Fruit fly (Drosophila melanogaster) whole organism, prepupa: ENCODE measurements around the gene GlyRS.
A peak's percentile ranks its signal among the peaks of the same experiment; 100 is the strongest.

Source experiments
- Blimp-1 ChIP-seq: fragments of 200-800 bp; sonication (Bioruptor generic); optimal IDR thresholded peaks from 3 replicates; lab custom pipeline; 2017; ENCODE audit warnings: missing biosample characterization, missing genetic modification characterization, mild to moderate bottlenecking, moderate library complexity, missing genetic modification reagents
- CG10631 ChIP-seq: fragments of 200-800 bp; sonication (Bioruptor generic); optimal IDR thresholded peaks from 2 replicates; lab custom pipeline; 2016; ENCODE audit warnings: missing biosample characterization, missing genetic modification characterization
- CG10669 ChIP-seq: fragments of 200-800 bp; sonication (Bioruptor generic); optimal IDR thresholded peaks from 3 replicates; lab custom pipeline; 2018; ENCODE audit warnings: missing biosample characterization, mild to moderate bottlenecking, missing genetic modification characterization, moderate library complexity
- CG11294 ChIP-seq: fragments of 200-800 bp; sonication (Bioruptor generic); IDR thresholded peaks from 2 replicates; pipeline ENCODE4 v1.3.6; 2022; ENCODE audit warnings: missing biosample characterization, missing genetic modification characterization
- CG11902 ChIP-seq: fragments of 200-800 bp; sonication (Bioruptor generic); optimal IDR thresholded peaks from 3 replicates; lab custom pipeline; 2016; ENCODE audit warnings: missing biosample characterization, missing genetic modification characterization
- CG1621 ChIP-seq: fragments of 200-800 bp; sonication (Bioruptor generic); optimal IDR thresholded peaks from 3 replicates; lab custom pipeline; 2018; ENCODE audit warnings: missing biosample characterization, mild to moderate bottlenecking, missing genetic modification characterization
- CG16779 ChIP-seq: fragments of 200-800 bp; sonication (Bioruptor generic); optimal IDR thresholded peaks from 3 replicates; lab custom pipeline; 2017; ENCODE audit warnings: missing biosample characterization, mild to moderate bottlenecking, missing genetic modification characterization
- CG3032 ChIP-seq: fragments of 200-800 bp; optimal IDR thresholded peaks from 2 replicates; lab custom pipeline; 2019; ENCODE audit warnings: missing biosample characterization, mild to moderate bottlenecking, missing genetic modification characterization, moderate library complexity
- CG31627 ChIP-seq: fragments of 200-800 bp; sonication (Bioruptor generic); optimal IDR thresholded peaks from 3 replicates; lab custom pipeline; 2016; ENCODE audit warnings: missing biosample characterization, missing genetic modification characterization
- CG32006 ChIP-seq: fragments of 200-800 bp; sonication (Bioruptor generic); optimal IDR thresholded peaks from 3 replicates; lab custom pipeline; 2017; ENCODE audit warnings: missing biosample characterization, mild to moderate bottlenecking, missing genetic modification characterization
- CG3919 ChIP-seq: fragments of 200-800 bp; sonication (Bioruptor generic); optimal IDR thresholded peaks from 3 replicates; lab custom pipeline; 2016; ENCODE audit warnings: missing biosample characterization, missing genetic modification characterization
- CG4318 ChIP-seq: fragments of 200-800 bp; sonication (Bioruptor generic); optimal IDR thresholded peaks from 3 replicates; lab custom pipeline; 2017; ENCODE audit warnings: missing biosample characterization, mild to moderate bottlenecking, missing genetic modification characterization
- CG6163 ChIP-seq: fragments of 200-800 bp; sonication (Bioruptor generic); IDR thresholded peaks from 3 replicates; pipeline ENCODE4 v1.3.6; 2022; ENCODE audit warnings: missing biosample characterization, missing genetic modification characterization
- CG6276 ChIP-seq: fragments of 200-800 bp; sonication (Bioruptor generic); optimal IDR thresholded peaks from 2 replicates; lab custom pipeline; 2017; ENCODE audit warnings: missing biosample characterization, mild to moderate bottlenecking, missing genetic modification characterization
- CG6808 ChIP-seq: fragments of 200-800 bp; sonication (Bioruptor generic); optimal IDR thresholded peaks from 3 replicates; lab custom pipeline; 2017; ENCODE audit warnings: missing biosample characterization, missing genetic modification characterization, mild to moderate bottlenecking, moderate library complexity, missing genetic modification reagents
- CG6854 ChIP-seq: fragments of 200-800 bp; sonication (Bioruptor generic); optimal IDR thresholded peaks from 2 replicates; lab custom pipeline; 2017; ENCODE audit warnings: missing biosample characterization, mild to moderate bottlenecking, missing genetic modification characterization
- CG7368 ChIP-seq: fragments of 200-800 bp; sonication (Bioruptor generic); optimal IDR thresholded peaks from 3 replicates; lab custom pipeline; 2016; ENCODE audit warnings: missing biosample characterization, missing genetic modification characterization
- CG8119 ChIP-seq: fragments of 200-800 bp; sonication (Bioruptor generic); IDR thresholded peaks from 3 replicates; pipeline ENCODE4 v1.3.6; 2022; ENCODE audit warnings: missing biosample characterization, missing genetic modification characterization
- CG8632 ChIP-seq: fragments of 200-800 bp; sonication (Bioruptor generic); optimal IDR thresholded peaks from 3 replicates; lab custom pipeline; 2016; ENCODE audit warnings: missing biosample characterization, missing genetic modification characterization
- CG9139 ChIP-seq: fragments of 200-800 bp; sonication (Bioruptor generic); optimal IDR thresholded peaks from 3 replicates; lab custom pipeline; 2017; ENCODE audit warnings: missing biosample characterization, mild to moderate bottlenecking, missing genetic modification characterization
- Eip75B ChIP-seq: fragments of 200-800 bp; sonication (Bioruptor generic); optimal IDR thresholded peaks from 3 replicates; lab custom pipeline; 2016; ENCODE audit warnings: missing biosample characterization, missing genetic modification characterization
- Eip78C ChIP-seq: fragments of 200-800 bp; sonication (Bioruptor generic); peaks from one replicate; lab custom pipeline; 2016; ENCODE audit warnings: missing biosample characterization, missing genetic modification characterization
- Ets21C ChIP-seq: fragments of 200-800 bp; sonication (Bioruptor generic); optimal IDR thresholded peaks from 3 replicates; lab custom pipeline; 2016; ENCODE audit warnings: missing biosample characterization, missing genetic modification characterization
- Ets96B ChIP-seq: fragments of 200-800 bp; optimal IDR thresholded peaks from 2 replicates; lab custom pipeline; 2019; ENCODE audit warnings: missing biosample characterization, mild to moderate bottlenecking, missing genetic modification characterization, moderate library complexity
- Gug ChIP-seq: fragments of 200-800 bp; sonication (Bioruptor generic); IDR thresholded peaks from 2 replicates; pipeline ENCODE4 v1.3.6; 2022; ENCODE audit warnings: missing biosample characterization, missing genetic modification characterization
- Hr39 ChIP-seq: fragments of 200-800 bp; sonication (Bioruptor generic); optimal IDR thresholded peaks from 2 replicates; lab custom pipeline; 2016; ENCODE audit warnings: missing biosample characterization, missing genetic modification characterization
- Hr4 ChIP-seq: fragments of 200-800 bp; sonication (Bioruptor generic); optimal IDR thresholded peaks from 3 replicates; lab custom pipeline; 2016; ENCODE audit warnings: missing biosample characterization, missing genetic modification characterization
- Met ChIP-seq: fragments of 200-800 bp; sonication (Bioruptor generic); optimal IDR thresholded peaks from 3 replicates; lab custom pipeline; 2016; ENCODE audit warnings: missing biosample characterization, missing genetic modification characterization
- OdsH ChIP-seq: fragments of 200-800 bp; sonication (Bioruptor generic); optimal IDR thresholded peaks from 3 replicates; lab custom pipeline; 2016; ENCODE audit warnings: missing biosample characterization, missing genetic modification characterization
- Smox ChIP-seq: fragments of 200-800 bp; sonication (Bioruptor generic); optimal IDR thresholded peaks from 3 replicates; lab custom pipeline; 2016; ENCODE audit warnings: missing biosample characterization, missing genetic modification characterization
- Sox15 ChIP-seq: fragments of 200-800 bp; sonication (Bioruptor generic); optimal IDR thresholded peaks from 3 replicates; lab custom pipeline; 2016; ENCODE audit warnings: missing biosample characterization, missing genetic modification characterization
- achi ChIP-seq: fragments of 200-800 bp; sonication (Bioruptor generic); optimal IDR thresholded peaks from 3 replicates; lab custom pipeline; 2016; ENCODE audit warnings: missing biosample characterization, missing genetic modification characterization
- acj6 ChIP-seq: fragments of 200-800 bp; sonication (Bioruptor generic); optimal IDR thresholded peaks from 3 replicates; lab custom pipeline; 2016; ENCODE audit warnings: missing biosample characterization, missing genetic modification characterization
- cyc ChIP-seq: fragments of 200-800 bp; sonication (Bioruptor generic); optimal IDR thresholded peaks from 3 replicates; lab custom pipeline; 2016; ENCODE audit warnings: missing biosample characterization, missing genetic modification characterization
- dac ChIP-seq: fragments of 200-800 bp; sonication (Bioruptor generic); optimal IDR thresholded peaks from 2 replicates; lab custom pipeline; 2017; ENCODE audit warnings: missing biosample characterization, mild to moderate bottlenecking, missing genetic modification characterization
- dsx ChIP-seq: fragments of 200-800 bp; optimal IDR thresholded peaks from 3 replicates; lab custom pipeline; 2019; ENCODE audit warnings: missing biosample characterization, mild to moderate bottlenecking, missing genetic modification characterization, moderate library complexity; ENCODE audit not compliant: poor library complexity, severe bottlenecking
- esn ChIP-seq: fragments of 200-800 bp; sonication (Bioruptor generic); optimal IDR thresholded peaks from 2 replicates; lab custom pipeline; 2016; ENCODE audit warnings: missing biosample characterization, mild to moderate bottlenecking, missing genetic modification characterization, moderate library complexity
- fd85E ChIP-seq: fragments of 200-800 bp; sonication (Bioruptor generic); optimal IDR thresholded peaks from 3 replicates; lab custom pipeline; 2016; ENCODE audit warnings: missing biosample characterization, missing genetic modification characterization
- fkh ChIP-seq: fragments of 200-800 bp; sonication (Bioruptor generic); optimal IDR thresholded peaks from 3 replicates; lab custom pipeline; 2017; ENCODE audit warnings: missing biosample characterization, mild to moderate bottlenecking, missing genetic modification characterization, moderate library complexity
- lz ChIP-seq: fragments of 200-800 bp; sonication (Bioruptor generic); optimal IDR thresholded peaks from 3 replicates; lab custom pipeline; 2016; ENCODE audit warnings: missing biosample characterization, missing genetic modification characterization
- net ChIP-seq: fragments of 200-800 bp; sonication (Bioruptor generic); optimal IDR thresholded peaks from 3 replicates; lab custom pipeline; 2016; ENCODE audit warnings: missing biosample characterization, missing genetic modification characterization
- pdm3 ChIP-seq: fragments of 200-800 bp; sonication (Bioruptor generic); optimal IDR thresholded peaks from 3 replicates; lab custom pipeline; 2016; ENCODE audit warnings: missing biosample characterization, missing genetic modification characterization
- salr ChIP-seq, 2 experiments: fragments of 200-800 bp; sonication (Bioruptor generic); optimal IDR thresholded peaks; 3 replicates each; lab custom pipeline; 2016 to 2018; ENCODE audit warnings: missing biosample characterization in 2 of 2, missing genetic modification characterization in 2 of 2, mild to moderate bottlenecking in 1 of 2
- spab ChIP-seq: fragments of 200-800 bp; sonication (Bioruptor generic); optimal IDR thresholded peaks from 2 replicates; lab custom pipeline; 2017; ENCODE audit warnings: missing biosample characterization, mild to moderate bottlenecking, missing genetic modification characterization, missing genetic modification reagents
- svp ChIP-seq: fragments of 200-800 bp; sonication (Bioruptor generic); peaks from one replicate; lab custom pipeline; 2016; ENCODE audit warnings: missing biosample characterization, missing genetic modification characterization

GlyRS gene

DNA sequence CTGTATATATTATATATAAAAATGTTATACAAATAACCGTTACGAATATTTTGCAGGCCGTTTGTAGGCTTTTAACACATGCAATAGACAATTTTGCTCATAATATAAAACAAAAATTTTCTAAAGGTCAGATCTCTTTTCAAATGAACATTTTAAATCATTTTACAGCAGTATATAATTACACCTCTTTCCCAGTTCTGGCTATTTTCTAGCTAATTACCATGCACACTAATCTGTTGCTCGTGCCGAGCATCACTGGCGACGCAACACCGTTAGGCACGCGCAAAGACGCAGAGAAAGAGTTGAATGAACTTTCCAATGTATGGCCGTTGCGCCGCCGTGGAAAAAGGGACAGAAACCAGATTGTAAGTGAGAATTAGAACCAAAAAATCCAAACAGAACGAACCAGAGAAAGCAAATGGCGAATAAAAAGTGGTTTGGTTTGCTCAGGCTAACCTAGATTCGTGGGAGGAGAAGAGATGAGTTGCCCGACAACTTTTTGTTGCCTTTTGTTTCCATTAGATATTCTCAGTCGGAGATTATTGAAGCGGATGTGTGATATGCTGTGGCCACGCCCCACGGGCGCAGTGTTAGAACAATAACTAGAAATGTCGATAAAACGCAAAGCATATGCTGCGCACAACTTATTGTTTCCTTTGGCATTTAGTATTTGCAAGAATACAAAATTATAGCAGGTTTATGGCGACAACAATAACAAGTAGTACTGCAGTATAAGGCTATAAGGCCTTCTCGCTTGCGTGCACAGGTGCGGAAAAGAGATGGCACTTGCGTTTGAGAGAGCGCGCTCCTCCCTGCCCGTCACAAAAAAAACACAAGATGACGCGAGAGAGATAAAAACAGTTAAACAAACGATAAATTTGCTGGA is 46.4 kb downstream of the GlyRS start (continued):
- TF ChIP-seq dac: no peak
- TF ChIP-seq Sox15 (GFP tag; lab: Kevin White, UChicago): no peak
- peak; percentile 12 for TF ChIP-seq acj6 (GFP tag; lab: Kevin White, UChicago)
- no peak for TF ChIP-seq lz (GFP tag; lab: Kevin White, UChicago)
- peak; percentile 46 for TF ChIP-seq esn
- no peak for TF ChIP-seq Blimp-1 (GFP tag; lab: Kevin White, UChicago)
- TF ChIP-seq CG32006 (GFP tag; lab: Kevin White, UChicago): peak; percentile 52
- TF ChIP-seq CG4318: no peak
- TF ChIP-seq Smox (GFP tag; lab: Kevin White, UChicago): peak; percentile 9

DNA sequence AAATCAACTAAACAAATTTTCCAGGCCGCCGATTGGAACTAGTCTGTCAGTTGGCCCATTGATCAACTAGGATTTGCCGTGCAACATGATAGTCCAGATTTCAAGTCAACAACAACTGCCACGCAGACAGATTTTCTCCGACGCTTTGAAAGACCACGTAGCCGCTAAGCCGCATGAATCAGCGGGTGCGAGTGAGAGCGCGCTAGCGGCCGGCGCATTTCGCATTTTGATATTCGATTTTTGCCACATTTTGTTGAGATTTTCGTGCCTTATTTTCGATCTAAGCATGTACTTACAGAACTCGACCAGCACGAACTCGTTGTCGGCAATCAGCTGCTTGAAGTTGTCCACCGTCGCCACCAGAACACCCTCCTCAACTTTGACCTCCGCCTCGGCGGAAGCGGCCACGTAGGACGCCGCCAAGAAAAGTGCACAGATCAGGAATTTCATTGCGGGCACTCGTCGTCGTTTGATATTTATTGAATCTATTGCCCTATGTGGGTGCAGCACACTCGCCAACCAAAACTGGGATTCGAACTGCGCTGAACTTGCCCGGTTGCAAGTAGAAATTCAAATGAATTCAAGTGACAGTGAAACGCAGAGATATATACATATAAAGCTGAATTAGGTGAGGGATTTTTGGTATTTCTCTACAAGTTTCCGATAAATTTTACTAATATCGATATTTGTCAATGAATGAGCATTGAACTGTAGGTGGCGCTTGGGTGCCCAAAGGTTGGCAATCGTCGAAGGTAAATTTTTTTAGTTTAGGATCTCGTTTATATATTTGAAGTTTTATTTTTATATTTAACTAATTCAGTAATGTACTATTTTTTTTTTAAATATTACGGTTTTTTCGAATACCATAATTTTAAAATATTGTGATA is 47.3 kb downstream of the GlyRS start, which contains the start of gene Pdi:
Gene Pdi, minus strand, starts transcription at position 837 of the 887 bp plus-strand sequence.
- no peak for TF ChIP-seq Met (GFP tag; lab: Kevin White, UChicago)
- peak; percentile 82 for TF ChIP-seq svp
- no peak for TF ChIP-seq Ets21C (GFP tag; lab: Kevin White, UChicago)
- TF ChIP-seq Blimp-1 (GFP tag; lab: Kevin White, UChicago): peak; percentile 9
- TF ChIP-seq Eip75B: peak; percentile 29
- TF ChIP-seq Hr4: no peak
- TF ChIP-seq Hr39 (GFP tag; lab: Kevin White, UChicago): no peak
- TF ChIP-seq CG11902 (GFP tag; lab: Kevin White, UChicago): no peak
- no peak for TF ChIP-seq CG9139
- no peak for TF ChIP-seq fkh
- TF ChIP-seq Gug (GFP tag; lab: Robert Waterston, UW): no peak
- TF ChIP-seq CG3032: peak; percentile 20
- no peak for TF ChIP-seq CG10631
- TF ChIP-seq CG31627: no peak
- TF ChIP-seq CG1621 (tag; lab: Kevin White, UChicago): no peak
- TF ChIP-seq OdsH (GFP tag; lab: Kevin White, UChicago): no peak
- TF ChIP-seq Sox15 (GFP tag; lab: Kevin White, UChicago): no peak
- peak; percentile 16 for TF ChIP-seq lz (GFP tag; lab: Kevin White, UChicago)
- peak; percentile 23 for TF ChIP-seq CG16779 (tag; lab: Kevin White, UChicago)
- peak; percentile 9 for TF ChIP-seq CG6808 (GFP tag; lab: Kevin White, UChicago)
- no peak for TF ChIP-seq spab (GFP tag; lab: Kevin White, UChicago)
- no peak for TF ChIP-seq CG8119
- TF ChIP-seq salr (GFP tag; optimal IDR thresholded peaks at IDR 0.05; lab: Kevin White, UChicago): no peak
- TF ChIP-seq cyc (GFP tag; lab: Kevin White, UChicago): peak; percentile 2
- no peak for TF ChIP-seq CG10669 (GFP tag; lab: Kevin White, UChicago)
- TF ChIP-seq CG6163: peak; percentile 40; the same call in 2 of the 3 replicates
- TF ChIP-seq CG6854: peak; percentile 41
- no peak for TF ChIP-seq CG8632 (GFP tag; lab: Kevin White, UChicago)
- no peak for TF ChIP-seq CG4318
- TF ChIP-seq Eip78C (GFP tag; lab: Kevin White, UChicago): peak; percentile 81
- no peak for TF ChIP-seq acj6 (GFP tag; lab: Kevin White, UChicago)
- TF ChIP-seq CG3919: no peak
- no peak for TF ChIP-seq fd85E (GFP tag; lab: Kevin White, UChicago)
- no peak for TF ChIP-seq CG11294 (GFP tag; lab: Robert Waterston, UW)
- no peak for TF ChIP-seq CG6276 (GFP tag; lab: Kevin White, UChicago)
- TF ChIP-seq CG7368 (GFP tag; lab: Kevin White, UChicago): no peak
- no peak for TF ChIP-seq Ets96B (tag; lab: Kevin White, UChicago)
- peak; percentile 15 for TF ChIP-seq net
- TF ChIP-seq Smox (GFP tag; lab: Kevin White, UChicago): no peak
- TF ChIP-seq dac: no peak
- TF ChIP-seq pdm3: no peak
- peak; percentile 20 for TF ChIP-seq dsx (GFP tag; lab: Kevin White, UChicago)
- peak; percentile 23 for TF ChIP-seq achi (GFP tag; lab: Kevin White, UChicago)
